Fruit fly (Drosophila melanogaster): ENCODE data around the gene Rim2.

dm6 chr2L:1758853-1759252 lies 34.7 kb upstream of the Rim2 start, which contains the start of gene CG17650:
- TF ChIP-seq CG8478 (optimal IDR thresholded peaks at IDR 0.05), result no peak
- no peak for TF ChIP-seq pan (optimal IDR thresholded peaks at IDR 0.05)
- TF ChIP-seq psq (optimal IDR thresholded peaks at IDR 0.05), result no peak
- no peak for TF ChIP-seq EcR (GFP tag; optimal IDR thresholded peaks at IDR 0.05)

Measured in whole organism.